Worm (Caenorhabditis elegans) whole organism, L4 larva: ENCODE results near the gene Y73B6BL.29.

Experiments
- D1046.2 ChIP-seq: fragments of 200-800 bp; sonication (Bioruptor generic); IDR thresholded peaks from 2 replicates; pipeline ENCODE4 v1.3.6; 2022; ENCODE audit warnings: missing genetic modification characterization, missing compliant biosample characterization
- F10B5.3 ChIP-seq: sonication (generic microtip); optimal IDR thresholded peaks from 2 replicates; lab custom pipeline; 2016; ENCODE audit warnings: mild to moderate bottlenecking, missing genetic modification characterization, missing compliant biosample characterization
- F26F4.8 ChIP-seq: fragments of 200-800 bp; sonication (Bioruptor generic); conservative IDR thresholded peaks from 2 replicates; pipeline ENCODE4 v1.3.6; 2022; ENCODE audit warnings: missing genetic modification characterization, missing compliant biosample characterization
- F44E2.7 ChIP-seq: fragments of 200-800 bp; sonication (Bioruptor generic); IDR thresholded peaks from 2 replicates; pipeline ENCODE4 v2.1.2; 2022; ENCODE audit warnings: missing genetic modification characterization, missing compliant biosample characterization
- T20F7.1 ChIP-seq: fragments of 200-800 bp; sonication (Bioruptor generic); optimal IDR thresholded peaks from 2 replicates; lab custom pipeline; 2018; ENCODE audit warnings: mild to moderate bottlenecking, missing genetic modification characterization, missing compliant biosample characterization
- T26A8.4 ChIP-seq: fragments of 200-800 bp; sonication (Bioruptor generic); IDR thresholded peaks from 2 replicates; pipeline ENCODE4 v1.3.6; 2022; ENCODE audit warnings: missing genetic modification characterization, missing compliant biosample characterization
- Y105C5A.15 ChIP-seq: fragments of 200-800 bp; sonication (Bioruptor generic); IDR thresholded peaks from 2 replicates; pipeline ENCODE4 v1.3.6; 2022; ENCODE audit warnings: missing genetic modification characterization, missing compliant biosample characterization
- Y5F2A.4 ChIP-seq: fragments of 200-800 bp; sonication (Bioruptor generic); optimal IDR thresholded peaks from 2 replicates; lab custom pipeline; 2018; ENCODE audit warnings: mild to moderate bottlenecking, missing genetic modification characterization, missing compliant biosample characterization
- Y75B8A.6 ChIP-seq: fragments of 200-800 bp; sonication (Bioruptor generic); IDR thresholded peaks from 2 replicates; pipeline ENCODE4 v1.3.6; 2022; ENCODE audit warnings: missing genetic modification reagents, missing genetic modification characterization, missing compliant biosample characterization
- aha-1 ChIP-seq: fragments of 150-350 bp; peaks from one replicate; lab custom pipeline; 2014; ENCODE audit warnings: missing biosample characterization, missing genetic modification characterization
- aly-2 ChIP-seq: sonication (generic microtip); optimal IDR thresholded peaks from 2 replicates; lab custom pipeline; 2018; ENCODE audit warnings: missing biosample characterization, missing genetic modification characterization
- ceh-28 ChIP-seq: fragments of 150-350 bp; optimal IDR thresholded peaks from 2 replicates; lab custom pipeline; 2014; ENCODE audit warnings: missing biosample characterization, missing genetic modification reagents, missing genetic modification characterization
- ceh-32 ChIP-seq: sonication (generic microtip); optimal IDR thresholded peaks from 2 replicates; lab custom pipeline; 2016; ENCODE audit warnings: mild to moderate bottlenecking, missing genetic modification characterization, missing compliant biosample characterization; ENCODE audit not compliant: poor library complexity
- ceh-62 ChIP-seq: sonication (generic microtip); optimal IDR thresholded peaks from 2 replicates; lab custom pipeline; 2017; ENCODE audit warnings: missing biosample characterization, missing genetic modification characterization
- ces-1 ChIP-seq: fragments of 150-350 bp; sonication (generic microtip); optimal IDR thresholded peaks from 4 replicates; lab custom pipeline; 2014; ENCODE audit warnings: missing biosample characterization, missing genetic modification reagents, missing genetic modification characterization
- cey-2 ChIP-seq: sonication (generic microtip); optimal IDR thresholded peaks from 3 replicates; lab custom pipeline; 2017; ENCODE audit warnings: missing genetic modification characterization, mild to moderate bottlenecking, missing compliant biosample characterization, antibody characterized with exemption, borderline replicate concordance; ENCODE audit not compliant: insufficient read depth
- ctbp-1 ChIP-seq: fragments of 200-800 bp; sonication (Bioruptor generic); IDR thresholded peaks from 2 replicates; pipeline ENCODE4 v1.3.6; 2022; ENCODE audit warnings: missing genetic modification reagents, missing genetic modification characterization, missing compliant biosample characterization
- daf-12 ChIP-seq: fragments of 150-350 bp; optimal IDR thresholded peaks from 2 replicates; lab custom pipeline; 2014; ENCODE audit warnings: missing biosample characterization, missing genetic modification reagents, missing genetic modification characterization
- dmd-6 ChIP-seq: fragments of 200-800 bp; sonication (Bioruptor generic); IDR thresholded peaks from 2 replicates; pipeline ENCODE4 v1.3.6; 2022; ENCODE audit warnings: missing genetic modification reagents, missing genetic modification characterization, missing compliant biosample characterization
- dmd-9 ChIP-seq: fragments of 200-800 bp; sonication (Bioruptor generic); IDR thresholded peaks from 2 replicates; pipeline ENCODE4 v1.3.6; 2022; ENCODE audit warnings: missing genetic modification reagents, missing genetic modification characterization, missing compliant biosample characterization
- dve-1 ChIP-seq: sonication (generic microtip); optimal IDR thresholded peaks from 2 replicates; lab custom pipeline; 2017; ENCODE audit warnings: antibody characterized with exemption, mild to moderate bottlenecking, missing genetic modification characterization, missing compliant biosample characterization; ENCODE audit not compliant: insufficient read depth
- fkh-10 ChIP-seq: fragments of 150-350 bp; optimal IDR thresholded peaks from 2 replicates; lab custom pipeline; 2014; ENCODE audit warnings: missing biosample characterization, missing genetic modification reagents, missing genetic modification characterization
- fos-1 ChIP-seq: fragments of 150-350 bp; optimal IDR thresholded peaks from 2 replicates; lab custom pipeline; 2014; ENCODE audit warnings: missing biosample characterization, missing genetic modification characterization
- hif-1 ChIP-seq, 2 experiments: sonication (generic microtip); optimal IDR thresholded peaks; 2 replicates each; lab custom pipeline; 2016 to 2017; ENCODE audit warnings: missing compliant biosample characterization in 2 of 2, missing genetic modification characterization in 2 of 2, missing genetic modification reagents in 2 of 2, missing genotype in 2 of 2, mild to moderate bottlenecking in 1 of 2
- hlh-30 ChIP-seq: sonication (generic microtip); optimal IDR thresholded peaks from 2 replicates; lab custom pipeline; 2017; ENCODE audit warnings: antibody characterized with exemption, mild to moderate bottlenecking, missing genetic modification characterization, missing compliant biosample characterization; ENCODE audit not compliant: insufficient read depth
- hmg-1.1 ChIP-seq: fragments of 200-800 bp; sonication (Bioruptor generic); IDR thresholded peaks from 2 replicates; pipeline ENCODE4 v1.3.6; 2022; ENCODE audit warnings: missing genetic modification reagents, missing genetic modification characterization, missing compliant biosample characterization
- lim-7 ChIP-seq: fragments of 200-800 bp; sonication (Bioruptor generic); IDR thresholded peaks from 2 replicates; pipeline ENCODE4 v1.3.6; 2022; ENCODE audit warnings: missing genetic modification characterization, missing compliant biosample characterization
- lin-1 ChIP-seq: fragments of 200-800 bp; sonication (Bioruptor generic); IDR thresholded peaks from 2 replicates; pipeline ENCODE4 v1.3.6; 2022; ENCODE audit warnings: missing genetic modification reagents, missing genetic modification characterization, missing compliant biosample characterization
- lin-15B ChIP-seq: fragments of 150-350 bp; sonication (generic microtip); optimal IDR thresholded peaks from 3 replicates; lab custom pipeline; 2014; ENCODE audit warnings: missing biosample characterization, missing genetic modification characterization
- lin-29 ChIP-seq: fragments of 200-800 bp; sonication (Bioruptor generic); IDR thresholded peaks from 2 replicates; pipeline ENCODE4 v1.3.6; 2022; ENCODE audit warnings: missing genetic modification reagents, missing genetic modification characterization, missing compliant biosample characterization
- lsy-2 ChIP-seq, 2 experiments: fragments of 150-350 bp in 1 of 2; sonication (generic microtip) in 1 of 2; optimal IDR thresholded peaks; 2 replicates each; lab custom pipeline; 2014 to 2017; ENCODE audit warnings: missing biosample characterization in 2 of 2, missing genetic modification characterization in 2 of 2
- mep-1 ChIP-seq: fragments of 150-350 bp; sonication (generic microtip); optimal IDR thresholded peaks from 3 replicates; lab custom pipeline; 2014; ENCODE audit warnings: missing biosample characterization, missing genetic modification characterization
- mxl-3 ChIP-seq: fragments of 200-800 bp; sonication (Bioruptor generic); optimal IDR thresholded peaks from 2 replicates; lab custom pipeline; 2018; ENCODE audit warnings: mild to moderate bottlenecking, missing genetic modification characterization, missing compliant biosample characterization
- nhr-25 ChIP-seq: sonication (generic microtip); optimal IDR thresholded peaks from 2 replicates; lab custom pipeline; 2017; ENCODE audit warnings: missing genetic modification characterization, mild to moderate bottlenecking, missing compliant biosample characterization, antibody characterized with exemption, moderate library complexity, borderline replicate concordance; ENCODE audit not compliant: insufficient read depth
- nhr-28 ChIP-seq: fragments of 150-350 bp; optimal IDR thresholded peaks from 2 replicates; lab custom pipeline; 2014; ENCODE audit warnings: missing biosample characterization, missing genetic modification characterization
- nhr-41 ChIP-seq: fragments of 200-800 bp; sonication (Bioruptor generic); IDR thresholded peaks from 2 replicates; pipeline ENCODE4 v1.3.6; 2022; ENCODE audit warnings: missing genetic modification reagents, missing genetic modification characterization, missing compliant biosample characterization
- nhr-76 ChIP-seq: fragments of 150-350 bp; optimal IDR thresholded peaks from 2 replicates; lab custom pipeline; 2014; ENCODE audit warnings: missing biosample characterization, missing genetic modification characterization
- pha-4 ChIP-seq, 2 experiments: fragments of 150-350 bp in 1 of 2; fragments of 200-800 bp in 1 of 2; sonication (Bioruptor generic) in 1 of 2; IDR thresholded peaks in 1 of 2; optimal IDR thresholded peaks in 1 of 2; 2 replicates each; pipeline versions ENCODE4 v1.3.6 to Lab custom; 2014 to 2022; ENCODE audit warnings: missing genetic modification characterization in 2 of 2, missing genetic modification reagents in 2 of 2, missing biosample characterization in 1 of 2, missing compliant biosample characterization in 1 of 2
- skn-1 ChIP-seq: fragments of 150-350 bp; optimal IDR thresholded peaks from 2 replicates; lab custom pipeline; 2014; ENCODE audit warnings: missing biosample characterization, missing genetic modification characterization
- spr-1 ChIP-seq: sonication (generic microtip); optimal IDR thresholded peaks from 2 replicates; lab custom pipeline; 2016; ENCODE audit warnings: mild to moderate bottlenecking, missing genetic modification characterization, missing compliant biosample characterization
- spr-3 ChIP-seq: fragments of 200-800 bp; sonication (Bioruptor generic); optimal IDR thresholded peaks from 2 replicates; lab custom pipeline; 2018; ENCODE audit warnings: mild to moderate bottlenecking, missing genetic modification characterization, missing compliant biosample characterization
- unc-130 ChIP-seq: sonication (generic microtip); optimal IDR thresholded peaks from 2 replicates; lab custom pipeline; 2016; ENCODE audit warnings: missing genetic modification reagents, missing genetic modification characterization, missing compliant biosample characterization
- unc-62 ChIP-seq, 3 experiments: fragments of 150-350 bp in 1 of 3; sonication (generic microtip); optimal IDR thresholded peaks in 2 of 3; peaks in 1 of 3; 1 replicate in 1 of 3; 2 replicates in 2 of 3; lab custom pipeline; 2014 to 2017; ENCODE audit warnings: missing biosample characterization in 3 of 3, missing genetic modification characterization in 3 of 3, missing genetic modification reagents in 3 of 3, missing genotype in 1 of 3
- vab-7 ChIP-seq: fragments of 200-800 bp; sonication (Bioruptor generic); IDR thresholded peaks from 2 replicates; pipeline ENCODE4 v1.3.6; 2022; ENCODE audit warnings: missing genetic modification reagents, missing genetic modification characterization, missing compliant biosample characterization
- zfp-2 ChIP-seq: sonication (generic microtip); optimal IDR thresholded peaks from 2 replicates; lab custom pipeline; 2016; ENCODE audit warnings: mild to moderate bottlenecking, missing genetic modification characterization, missing compliant biosample characterization
- zfp-3 ChIP-seq: fragments of 200-800 bp; sonication (Bioruptor generic); conservative IDR thresholded peaks from 2 replicates; pipeline ENCODE4 v1.3.6; 2022; ENCODE audit warnings: missing genetic modification reagents, missing genetic modification characterization, missing compliant biosample characterization
- zip-11 ChIP-seq: fragments of 200-800 bp; sonication (Bioruptor generic); IDR thresholded peaks from 2 replicates; pipeline ENCODE4 v1.3.6; 2022; ENCODE audit warnings: missing genetic modification characterization, missing compliant biosample characterization
- ztf-11 ChIP-seq: fragments of 150-350 bp; optimal IDR thresholded peaks from 2 replicates; lab custom pipeline; 2014; ENCODE audit warnings: missing biosample characterization, missing genetic modification characterization

The Y73B6BL.29 gene

ce11 chrIV:6321667-6322066 is at the start of gene Y73B6BL.29 (continued):
- TF ChIP-seq F10B5.3 (tag; lab: Kevin White, UChicago) (peak; percentile 54), Y75B8A.6 (GFP tag; lab: Robert Waterston, UW) (no peak), F44E2.7 (no peak), nhr-28 (tag; lab: Kevin White, UChicago) (peak; percentile 60), lin-15B (tag; lab: Kevin White, UChicago) (no peak), lsy-2 (tag; optimal IDR thresholded peaks at IDR 0.05; lab: Kevin White, UChicago) (peak; percentile 68 to 96), nhr-41 (GFP tag; lab: Robert Waterston, UW) (no peak), Y5F2A.4 (GFP tag; lab: Kevin White, UChicago) (no peak), pha-4 (GFP tag; IDR thresholded peaks at IDR 0.05; lab: Robert Waterston, UW) (peak; percentile 78; the same call in 1 of the 2 replicates), pha-4 (tag; optimal IDR thresholded peaks at IDR 0.05; lab: Kevin White, UChicago) (peak; percentile 14), dmd-9 (GFP tag; lab: Robert Waterston, UW) (peak; percentile 82), dve-1 (tag; lab: Kevin White, UChicago) (peak; percentile 90), lim-7 (GFP tag; lab: Robert Waterston, UW) (no peak), nhr-76 (tag; lab: Kevin White, UChicago) (no peak), spr-3 (GFP tag; lab: Kevin White, UChicago) (no peak), mep-1 (tag; lab: Kevin White, UChicago) (peak; percentile 88), T20F7.1 (peak; percentile 71), dmd-6 (GFP tag; lab: Robert Waterston, UW) (peak; percentile 78), fkh-10 (GFP tag; lab: Kevin White, UChicago) (peak; percentile 71), mxl-3 (GFP tag; lab: Kevin White, UChicago) (peak; percentile 51), lin-29 (GFP tag; lab: Robert Waterston, UW) (no peak), ceh-28 (no peak), D1046.2 (GFP tag; lab: Robert Waterston, UW) (no peak), F26F4.8 (GFP tag; lab: Robert Waterston, UW) (no peak), fos-1 (tag; lab: Kevin White, UChicago) (no peak), nhr-25 (no peak), ceh-32 (peak; percentile 58), skn-1 (no peak), T26A8.4 (peak; percentile 77), lin-1 (peak; percentile 29; the same call in 1 of the 2 replicates), aly-2 (no peak), spr-1 (tag; lab: Kevin White, UChicago) (peak; percentile 41), zip-11 (no peak), hlh-30 (tag; lab: Kevin White, UChicago) (peak; percentile 68), ceh-62 (tag; lab: Kevin White, UChicago) (no peak), vab-7 (GFP tag; lab: Robert Waterston, UW) (0 out of 2 replicates have a peak, but pooled peaks have one; percentile 22), zfp-2 (tag; lab: Kevin White, UChicago) (peak; percentile 88), hmg-1.1 (GFP tag; lab: Robert Waterston, UW) (peak; percentile 74), ztf-11 (no peak), aha-1 (peak; percentile 85), unc-130 (GFP tag; lab: Kevin White, UChicago) (peak; percentile 95), unc-62 (GFP tag; optimal IDR thresholded peaks at IDR 0.05 in 1 of 2; lab: Kevin White, UChicago) (no peak), unc-62 (tag; optimal IDR thresholded peaks at IDR 0.05; lab: Kevin White, UChicago) (no peak), Y105C5A.15 (no peak), ces-1 (GFP tag; lab: Kevin White, UChicago) (peak; percentile 15), daf-12 (tag; lab: Kevin White, UChicago) (no peak), cey-2 (tag; lab: Kevin White, UChicago) (no peak), hif-1 (tag; optimal IDR thresholded peaks at IDR 0.05; lab: Kevin White, UChicago) (peak in 1 of 2 experiments; percentile 96), zfp-3 (GFP tag; lab: Robert Waterston, UW) (no peak; the same call in 1 of the 2 replicates), ctbp-1 (GFP tag; lab: Robert Waterston, UW) (peak; percentile 51; the same call in 1 of the 2 replicates)
